Worm (Caenorhabditis elegans) whole organism, L3 larva: ENCODE measurements around the gene dnj-8.

Experiments
- ceh-82 ChIP-seq: fragments of 150-350 bp; optimal IDR thresholded peaks from 2 replicates; lab custom pipeline; 2014; ENCODE audit warnings: missing biosample characterization, missing genetic modification characterization
- fos-1 ChIP-seq: fragments of 150-350 bp; optimal IDR thresholded peaks from 2 replicates; lab custom pipeline; 2014; ENCODE audit warnings: missing biosample characterization, missing genetic modification characterization
- lin-39 ChIP-seq: fragments of 150-350 bp; optimal IDR thresholded peaks from 2 replicates; lab custom pipeline; 2018; ENCODE audit warnings: missing biosample characterization, missing genetic modification reagents, missing genetic modification characterization
- nhr-67 ChIP-seq: fragments of 150-350 bp; optimal IDR thresholded peaks from 2 replicates; lab custom pipeline; 2014; ENCODE audit warnings: missing biosample characterization, missing genetic modification characterization
- pha-4 ChIP-seq: fragments of 150-350 bp; optimal IDR thresholded peaks from 2 replicates; lab custom pipeline; 2014; ENCODE audit warnings: missing biosample characterization, missing genetic modification reagents, missing genetic modification characterization
- pqm-1 ChIP-seq: fragments of 150-350 bp; optimal IDR thresholded peaks from 2 replicates; lab custom pipeline; 2017; ENCODE audit warnings: missing biosample characterization, missing genetic modification characterization, inconsistent platforms
- ztf-11 ChIP-seq: fragments of 150-350 bp; optimal IDR thresholded peaks from 2 replicates; lab custom pipeline; 2014; ENCODE audit warnings: missing biosample characterization, missing genetic modification characterization
- ztf-4 ChIP-seq: fragments of 150-350 bp; optimal IDR thresholded peaks from 2 replicates; lab custom pipeline; 2014; ENCODE audit warnings: missing biosample characterization, missing genetic modification characterization

- TF ChIP-seq ztf-11 (no peak), ztf-4 (tag; lab: Kevin White, UChicago) (no peak), ceh-82 (tag; lab: Kevin White, UChicago) (no peak), pha-4 (tag; lab: Kevin White, UChicago) (peak; percentile 63), lin-39 (no peak), nhr-67 (tag; lab: Kevin White, UChicago) (no peak), fos-1 (tag; lab: Kevin White, UChicago) (no peak), pqm-1 (no peak)
Observed at ce11 chrII:6562203-6562867, 35.5 kb downstream of the dnj-8 start.
